Fruit fly (Drosophila melanogaster) whole organism, pupa: ENCODE results near the gene CG33061.

Source experiments
- CG14655 ChIP-seq: fragments of 200-800 bp; sonication (Bioruptor generic); optimal IDR thresholded peaks from 3 replicates; lab custom pipeline; 2017; ENCODE audit warnings: mild to moderate bottlenecking, missing biosample characterization, missing genetic modification reagents, missing genetic modification characterization
- CG15710 ChIP-seq: fragments of 200-800 bp; sonication (Bioruptor generic); optimal IDR thresholded peaks from 2 replicates; lab custom pipeline; 2018; ENCODE audit warnings: missing biosample characterization, mild to moderate bottlenecking, missing genetic modification characterization, moderate library complexity
- D1 ChIP-seq: fragments of 200-800 bp; sonication (Bioruptor generic); optimal IDR thresholded peaks from 2 replicates; lab custom pipeline; 2018; ENCODE audit warnings: missing biosample characterization, mild to moderate bottlenecking, missing genetic modification characterization, moderate library complexity
- Pif1B ChIP-seq: fragments of 200-800 bp; sonication (Bioruptor generic); optimal IDR thresholded peaks from 3 replicates; lab custom pipeline; 2016; ENCODE audit warnings: missing biosample characterization, missing genetic modification characterization
- Snoo ChIP-seq: fragments of 200-800 bp; sonication (Bioruptor generic); optimal IDR thresholded peaks from 3 replicates; lab custom pipeline; 2017; ENCODE audit warnings: missing biosample characterization, mild to moderate bottlenecking, missing genetic modification characterization, inconsistent platforms
- gl ChIP-seq: fragments of 200-800 bp; sonication (Bioruptor generic); optimal IDR thresholded peaks from 2 replicates; lab custom pipeline; 2018; ENCODE audit warnings: missing biosample characterization, mild to moderate bottlenecking, missing genetic modification characterization

DNA sequence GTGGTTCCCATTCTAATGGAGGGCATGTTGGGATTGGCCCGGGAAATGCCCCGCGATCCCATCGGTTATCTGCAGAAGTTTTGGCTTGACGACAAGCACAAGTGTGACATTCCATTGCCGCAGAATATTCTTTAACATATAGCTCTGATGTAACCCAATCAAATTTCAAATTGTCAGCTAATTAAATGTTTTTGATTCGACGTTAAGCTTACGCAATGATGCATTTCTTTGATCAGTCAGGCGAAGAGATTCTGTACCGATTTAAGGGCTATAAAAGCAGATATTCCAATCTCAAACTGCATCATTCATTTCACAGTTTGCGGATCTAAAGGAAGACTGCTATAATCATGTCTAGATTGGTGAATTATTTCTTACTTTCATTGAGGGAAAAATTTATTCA, 2.0 kb downstream of the CG33061 start, which contains the start of gene retinin:
- TF ChIP-seq gl, result no peak
- TF ChIP-seq CG15710 (tag; lab: Kevin White, UChicago), result no peak
- TF ChIP-seq CG14655 (GFP tag; lab: Kevin White, UChicago), result no peak
- TF ChIP-seq D1, result no peak
- TF ChIP-seq Pif1B, result no peak
- TF ChIP-seq Snoo, result no peak
